Fruit fly (Drosophila melanogaster): ENCODE results near the gene CG11756.

The CG11756 gene

dm6 chrX:11367783-11368509, 20.0 kb downstream of the CG11756 start, which contains the start of the genes hop and Tim8 (continued):
- TF ChIP-seq CG9817 (tag; optimal IDR thresholded peaks at IDR 0.05): no peak
- no peak for TF ChIP-seq nau (GFP tag; optimal IDR thresholded peaks at IDR 0.05)
- TF ChIP-seq CG4854 (GFP tag; optimal IDR thresholded peaks at IDR 0.05): peak; percentile 89
- no peak for TF ChIP-seq pnt (GFP tag; optimal IDR thresholded peaks at IDR 0.05)
- TF ChIP-seq CG15696 (tag; optimal IDR thresholded peaks at IDR 0.05): no peak
- no peak for TF ChIP-seq Meics (GFP tag; optimal IDR thresholded peaks at IDR 0.05)
- TF ChIP-seq ara (GFP tag; IDR thresholded peaks at IDR 0.05): no peak
- no peak for TF ChIP-seq Six4 (GFP tag; optimal IDR thresholded peaks at IDR 0.05)
- TF ChIP-seq cad (GFP tag; optimal IDR thresholded peaks at IDR 0.05): no peak
- no peak for TF ChIP-seq CG6689 (GFP tag; IDR thresholded peaks at IDR 0.05)
- no peak for TF ChIP-seq eyg (GFP tag; optimal IDR thresholded peaks at IDR 0.05)
- TF ChIP-seq CG9215 (GFP tag; IDR thresholded peaks at IDR 0.05): no peak
- TF ChIP-seq slbo (GFP tag; IDR thresholded peaks at IDR 0.05): no peak
- no peak for TF ChIP-seq CG8478 (optimal IDR thresholded peaks at IDR 0.05)
- TF ChIP-seq oc (tag; optimal IDR thresholded peaks at IDR 0.05): no peak
- peak; percentile 4 for TF ChIP-seq CG13775 (GFP tag; optimal IDR thresholded peaks at IDR 0.05)
- TF ChIP-seq Ada2b (GFP tag; IDR thresholded peaks at IDR 0.05): no peak
- no peak for TF ChIP-seq CG17612 (GFP tag; IDR thresholded peaks at IDR 0.05)
- TF ChIP-seq org-1 (GFP tag; optimal IDR thresholded peaks at IDR 0.05): no peak
- no peak for TF ChIP-seq chn (GFP tag; optimal IDR thresholded peaks at IDR 0.05)
- no peak for TF ChIP-seq gt (GFP tag; IDR thresholded peaks at IDR 0.05)
- peak; percentile 32 for TF ChIP-seq CG9797 (GFP tag; optimal IDR thresholded peaks at IDR 0.05)
- no peak for TF ChIP-seq hth (optimal IDR thresholded peaks at IDR 0.05)
- TF ChIP-seq CG33557 (GFP tag; optimal IDR thresholded peaks at IDR 0.05): no peak
- TF ChIP-seq grn (GFP tag; optimal IDR thresholded peaks at IDR 0.05): no peak
- no peak for TF ChIP-seq CG15601 (tag; optimal IDR thresholded peaks at IDR 0.05)
- no peak for TF ChIP-seq CG1832 (GFP tag; optimal IDR thresholded peaks at IDR 0.05)
- no peak for TF ChIP-seq Dad (GFP tag; optimal IDR thresholded peaks at IDR 0.05)
- no peak for TF ChIP-seq CG7987 (GFP tag; optimal IDR thresholded peaks at IDR 0.05)
- TF ChIP-seq Trl (optimal IDR thresholded peaks at IDR 0.05): no peak
- no peak for TF ChIP-seq Trl (GFP tag; optimal IDR thresholded peaks at IDR 0.05)
- no peak for TF ChIP-seq Ssrp (tag; optimal IDR thresholded peaks at IDR 0.05)
- peak; percentile 92 for TF ChIP-seq CG14860 (GFP tag; IDR thresholded peaks at IDR 0.05; ENCODE audit: partially characterized antibody)
- peak in 1 of 2 experiments; percentile 92 for TF ChIP-seq Pdp1 (GFP tag; optimal IDR thresholded peaks at IDR 0.05)
- no peak for TF ChIP-seq tap (tag; optimal IDR thresholded peaks at IDR 0.05)
- TF ChIP-seq grau (tag; optimal IDR thresholded peaks at IDR 0.05): no peak
- no peak for TF ChIP-seq lbe (GFP tag; optimal IDR thresholded peaks at IDR 0.05)
- no peak for TF ChIP-seq CG17328 (GFP tag; IDR thresholded peaks at IDR 0.05)
- TF ChIP-seq unc-4 (GFP tag; IDR thresholded peaks at IDR 0.05; ENCODE audit: partially characterized antibody): peak; percentile 85
- no peak for TF ChIP-seq CG10274 (GFP tag; optimal IDR thresholded peaks at IDR 0.05)
- TF ChIP-seq MESR4 (GFP tag; optimal IDR thresholded peaks at IDR 0.05): peak; percentile 87
- peak; percentile 53 for TF ChIP-seq row (GFP tag; IDR thresholded peaks at IDR 0.05)
- TF ChIP-seq CG12155 (GFP tag; optimal IDR thresholded peaks at IDR 0.05): no peak
- TF ChIP-seq CG31365 (tag; optimal IDR thresholded peaks at IDR 0.05): no peak
- TF ChIP-seq kni (GFP tag; optimal IDR thresholded peaks at IDR 0.05): no peak
- no peak for TF ChIP-seq Xbp1 (GFP tag; optimal IDR thresholded peaks at IDR 0.05)
- TF ChIP-seq CG4617 (GFP tag; optimal IDR thresholded peaks at IDR 0.05; ENCODE audit: borderline replicate concordance): peak; percentile 58
- TF ChIP-seq Mrtf (GFP tag; IDR thresholded peaks at IDR 0.05): no peak
- peak; percentile 52 for TF ChIP-seq E2f2 (GFP tag; IDR thresholded peaks at IDR 0.05)
- TF ChIP-seq lab (GFP tag; optimal IDR thresholded peaks at IDR 0.05): no peak
- no peak for TF ChIP-seq twi (tag; optimal IDR thresholded peaks at IDR 0.05)
